Fruit fly (Drosophila melanogaster): Measurements from ENCODE around the gene Ets21C.

Ets21C gene

DNA sequence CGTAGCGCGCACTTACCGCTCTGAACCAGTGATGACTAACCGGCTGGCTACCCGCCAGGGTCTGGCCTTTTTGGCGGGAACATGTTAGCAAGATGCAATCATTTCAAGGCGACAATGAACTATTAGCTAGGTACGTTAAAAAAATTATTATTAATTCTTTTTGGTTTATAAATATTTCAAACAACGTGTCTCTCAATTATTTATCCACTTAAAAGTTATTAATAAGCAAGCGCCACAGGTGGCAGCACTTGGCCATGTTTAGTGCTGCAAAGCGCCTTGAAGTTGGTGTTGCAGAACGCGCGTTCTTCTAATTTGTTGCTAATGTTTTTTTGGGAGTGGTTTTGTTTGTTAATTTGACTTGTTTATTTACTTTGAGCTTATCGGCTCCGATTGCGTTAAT lies 21.5 kb upstream of the Ets21C start, which contains the start of the genes Ipk2 and cold (continued):
- TF ChIP-seq so (GFP tag; IDR thresholded peaks at IDR 0.05) (no peak; the same call in 2 of the 3 replicates), Dp (GFP tag; optimal IDR thresholded peaks at IDR 0.05) (peak; percentile 63), jumu (GFP tag; optimal IDR thresholded peaks at IDR 0.05) (peak; percentile 79), Dip3 (GFP tag; optimal IDR thresholded peaks at IDR 0.05) (peak; percentile 84), row (GFP tag; IDR thresholded peaks at IDR 0.05) (peak; percentile 95), Elba2 (GFP tag; optimal IDR thresholded peaks at IDR 0.05) (peak; percentile 35), CG10267 (tag; optimal IDR thresholded peaks at IDR 0.05) (peak; percentile 99), caup (GFP tag; optimal IDR thresholded peaks at IDR 0.05; ENCODE audit: severe bottlenecking) (peak; percentile 87), CG9797 (GFP tag; optimal IDR thresholded peaks at IDR 0.05) (peak; percentile 62), CG9817 (tag; optimal IDR thresholded peaks at IDR 0.05) (peak; percentile 85), her (GFP tag; optimal IDR thresholded peaks at IDR 0.05) (peak; percentile 36), CG13424 (tag; optimal IDR thresholded peaks at IDR 0.05) (peak; percentile 81), dati (GFP tag; IDR thresholded peaks at IDR 0.05) (no peak), Kr (GFP tag; optimal IDR thresholded peaks at IDR 0.05) (no peak), pum (GFP tag; optimal IDR thresholded peaks at IDR 0.05) (peak; percentile 81), Hsf (GFP tag; optimal IDR thresholded peaks at IDR 0.05) (peak; percentile 87), CG6654 (GFP tag; optimal IDR thresholded peaks at IDR 0.05) (peak; percentile 49), esg (GFP tag; conservative IDR thresholded peaks at IDR 0.05) (peak; percentile 49), CG13296 (GFP tag; optimal IDR thresholded peaks at IDR 0.05) (peak; percentile 79), CG33213 (GFP tag; optimal IDR thresholded peaks at IDR 0.05) (peak; percentile 78), CG17361 (GFP tag; IDR thresholded peaks at IDR 0.05) (peak; percentile 87), NC2β (GFP tag; optimal IDR thresholded peaks at IDR 0.05) (peak; percentile 64), CG7271 (tag; optimal IDR thresholded peaks at IDR 0.05) (no peak), klu (GFP tag; IDR thresholded peaks at IDR 0.05) (peak; percentile 79), HLHmδ (GFP tag; optimal IDR thresholded peaks at IDR 0.05) (no peak), CG8388 (GFP tag; optimal IDR thresholded peaks at IDR 0.05) (peak; percentile 64), tna (GFP tag; IDR thresholded peaks at IDR 0.05; ENCODE audit: partially characterized antibody) (no peak), NfI (GFP tag; optimal IDR thresholded peaks at IDR 0.05) (peak; percentile 85), CG12299 (tag; optimal IDR thresholded peaks at IDR 0.05) (peak; percentile 78), CG16815 (GFP tag; optimal IDR thresholded peaks at IDR 0.05) (peak; percentile 80), tio (GFP tag; optimal IDR thresholded peaks at IDR 0.05) (no peak), ftz-f1 (GFP tag; optimal IDR thresholded peaks at IDR 0.05) (peak; percentile 57), yki (optimal IDR thresholded peaks at IDR 0.05) (no peak), Stat92E (GFP tag; optimal IDR thresholded peaks at IDR 0.05) (no peak), Bteb2 (GFP tag; optimal IDR thresholded peaks at IDR 0.05) (peak; percentile 87), nom (GFP tag; optimal IDR thresholded peaks at IDR 0.05) (peak; percentile 70), trh (GFP tag; optimal IDR thresholded peaks at IDR 0.05) (peak; percentile 59), da (GFP tag; optimal IDR thresholded peaks at IDR 0.05) (peak; percentile 37), CG6175 (GFP tag; IDR thresholded peaks at IDR 0.05) (no peak), HmgZ (tag; optimal IDR thresholded peaks at IDR 0.05) (peak; percentile 90), repo (GFP tag; optimal IDR thresholded peaks at IDR 0.05) (peak; percentile 31), CG15011 (GFP tag; optimal IDR thresholded peaks at IDR 0.05) (no peak), ham (GFP tag; IDR thresholded peaks at IDR 0.05) (no peak), CG14050 (GFP tag; IDR thresholded peaks at IDR 0.05) (peak; percentile 57; the same call in 2 of the 3 replicates), CG43689 (GFP tag; IDR thresholded peaks at IDR 0.05) (0 out of 2 replicates have a peak, but pooled peaks have one; percentile 10), B-H2 (GFP tag; optimal IDR thresholded peaks at IDR 0.05) (peak; percentile 87), CG1233 (GFP tag; optimal IDR thresholded peaks at IDR 0.05) (peak; percentile 77), kay (GFP tag; optimal IDR thresholded peaks at IDR 0.05) (peak; percentile 74), pan (optimal IDR thresholded peaks at IDR 0.05) (no peak), pan (GFP tag; optimal IDR thresholded peaks at IDR 0.05 in 1 of 2, IDR thresholded peaks at IDR 0.05 in 1 of 2) (no peak), CG9876 (GFP tag; optimal IDR thresholded peaks at IDR 0.05) (peak; percentile 63), ems (GFP tag; optimal IDR thresholded peaks at IDR 0.05) (peak; percentile 84)

Data from whole organism, embryonic.